Fruit fly (Drosophila melanogaster): ENCODE data around the gene CG14840.
A peak's percentile ranks its signal among the peaks of the same experiment; 100 is the strongest.

CG14840 gene

DNA sequence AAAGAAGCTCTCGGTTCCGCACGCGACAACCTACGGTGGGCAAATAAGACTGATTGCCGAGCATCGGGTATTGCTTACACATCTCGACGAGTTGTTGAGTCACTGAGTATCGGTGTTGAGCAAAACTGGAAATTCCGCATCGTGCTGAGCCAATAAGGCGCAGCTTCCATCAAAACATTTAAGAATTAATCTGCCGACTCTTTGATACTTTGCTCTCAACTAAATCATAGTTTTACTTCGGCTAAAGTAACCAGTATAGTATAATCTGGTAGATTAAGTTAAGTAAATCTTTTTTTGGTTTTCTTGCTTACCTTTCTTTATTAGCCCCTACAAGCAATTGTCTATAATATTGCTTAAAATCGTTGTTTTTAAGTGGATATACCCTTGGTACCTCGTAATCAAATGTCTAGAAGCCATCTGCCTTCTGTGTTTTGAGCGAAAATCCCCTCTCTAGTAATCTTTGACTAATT, 36.9 kb downstream of the CG14840 start, which contains the start of gene Sp212:
TSS of gene Sp212 (minus strand) at position 51 of the 470 bp plus-strand sequence.
- TF ChIP-seq lola (GFP tag; optimal IDR thresholded peaks at IDR 0.05) = no peak
- peak in 1 of 2 experiments; percentile 0 for TF ChIP-seq foxo (GFP tag; optimal IDR thresholded peaks at IDR 0.05)

- TF ChIP-seq psq (GFP tag; optimal IDR thresholded peaks at IDR 0.05) (no peak), Hr78 (GFP tag; optimal IDR thresholded peaks at IDR 0.05) (no peak), foxo (GFP tag; optimal IDR thresholded peaks at IDR 0.05) (no peak), lola (GFP tag; optimal IDR thresholded peaks at IDR 0.05) (no peak), dl (GFP tag; optimal IDR thresholded peaks at IDR 0.05; ENCODE audit: insufficient read depth in 1 of 2, partially characterized antibody in 2 of 2) (no peak), pan (optimal IDR thresholded peaks at IDR 0.05) (no peak), Rel (GFP tag; optimal IDR thresholded peaks at IDR 0.05) (no peak), Rel (tag; optimal IDR thresholded peaks at IDR 0.05) (no peak), GATAd (GFP tag; optimal IDR thresholded peaks at IDR 0.05) (no peak), brk (GFP tag; optimal IDR thresholded peaks at IDR 0.05) (no peak), Myc (optimal IDR thresholded peaks at IDR 0.05) (no peak), Jra (GFP tag; optimal IDR thresholded peaks at IDR 0.05) (no peak), Mio (GFP tag; optimal IDR thresholded peaks at IDR 0.05) (no peak), Sp1 (GFP tag; optimal IDR thresholded peaks at IDR 0.05) (no peak)
Observed at dm6 chr3R:14221484-14221883, 39.5 kb downstream of the CG14840 start, which contains the start of gene CG33109. CG33109 (minus strand) TSS chr3R:14221584.

- TF ChIP-seq OdsH (GFP tag; optimal IDR thresholded peaks at IDR 0.05) = no peak
- no peak for TF ChIP-seq Rel (GFP tag; optimal IDR thresholded peaks at IDR 0.05)
- TF ChIP-seq Rel (tag; optimal IDR thresholded peaks at IDR 0.05) = no peak
- TF ChIP-seq fru (GFP tag; optimal IDR thresholded peaks at IDR 0.05) = no peak
- no peak for TF ChIP-seq CrebA (GFP tag; optimal IDR thresholded peaks at IDR 0.05; ENCODE audit: borderline replicate concordance)
- no peak for TF ChIP-seq psq (GFP tag; optimal IDR thresholded peaks at IDR 0.05)
- no peak for TF ChIP-seq tai (GFP tag; optimal IDR thresholded peaks at IDR 0.05)
- no peak for TF ChIP-seq ey (GFP tag; optimal IDR thresholded peaks at IDR 0.05)
- no peak for TF ChIP-seq CG9705 (GFP tag; optimal IDR thresholded peaks at IDR 0.05)
- no peak for TF ChIP-seq rgr (GFP tag; optimal IDR thresholded peaks at IDR 0.05)
- TF ChIP-seq Hr78 (GFP tag; optimal IDR thresholded peaks at IDR 0.05) = no peak
- TF ChIP-seq dmrt93B (GFP tag; optimal IDR thresholded peaks at IDR 0.05) = no peak
- no peak for TF ChIP-seq usp (GFP tag; optimal IDR thresholded peaks at IDR 0.05)
- TF ChIP-seq br (GFP tag; optimal IDR thresholded peaks at IDR 0.05) = no peak
- no peak for TF ChIP-seq Jra (GFP tag; optimal IDR thresholded peaks at IDR 0.05)
- no peak for TF ChIP-seq foxo (GFP tag; optimal IDR thresholded peaks at IDR 0.05)
- TF ChIP-seq HLH106 (tag; optimal IDR thresholded peaks at IDR 0.05) = no peak
Observed at dm6 chr3R:14220105-14220504, 40.9 kb downstream of the CG14840 start, which contains the start of gene CG31326. CG31326 (minus strand) TSS chr3R:14220205.

DNA sequence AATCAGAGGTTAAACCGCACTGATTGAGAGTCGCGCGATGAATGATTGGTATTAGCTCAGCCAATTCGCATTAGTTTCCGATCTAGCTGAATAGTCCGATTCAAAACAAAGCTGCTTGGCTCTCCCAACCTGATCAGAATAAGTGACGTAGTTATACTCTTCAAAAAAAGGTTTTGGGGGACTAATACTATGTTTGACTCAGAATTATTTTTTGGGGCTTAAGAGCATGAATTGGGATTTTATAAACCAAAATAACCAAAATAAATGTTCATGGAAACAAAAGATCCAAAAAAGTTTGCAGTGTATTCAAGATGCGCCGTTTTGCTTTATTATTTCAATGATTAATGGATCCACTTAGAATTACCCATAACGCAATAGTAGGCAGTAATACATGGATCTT, 43.2 kb downstream of the CG14840 start, which contains the start of gene CG9649:
TSS of gene CG9649 (minus strand) at position 44 of the 400 bp plus-strand sequence.
- no peak for TF ChIP-seq dsf (GFP tag; optimal IDR thresholded peaks at IDR 0.05; ENCODE audit: borderline replicate concordance)
- no peak for TF ChIP-seq Dfd (GFP tag; optimal IDR thresholded peaks at IDR 0.05)
- no peak for TF ChIP-seq sv (GFP tag; optimal IDR thresholded peaks at IDR 0.05)
- no peak for TF ChIP-seq usp (GFP tag; optimal IDR thresholded peaks at IDR 0.05)
- no peak for TF ChIP-seq N (GFP tag; optimal IDR thresholded peaks at IDR 0.05)
- TF ChIP-seq foxo (GFP tag; optimal IDR thresholded peaks at IDR 0.05) = no peak
- no peak for TF ChIP-seq CrebA (GFP tag; optimal IDR thresholded peaks at IDR 0.05; ENCODE audit: borderline replicate concordance)
- TF ChIP-seq Abd-B (GFP tag; optimal IDR thresholded peaks at IDR 0.05) = no peak
- TF ChIP-seq jim (GFP tag; optimal IDR thresholded peaks at IDR 0.05) = no peak
- no peak for TF ChIP-seq tai (GFP tag; optimal IDR thresholded peaks at IDR 0.05)
- no peak for TF ChIP-seq sage (GFP tag; optimal IDR thresholded peaks at IDR 0.05)
- TF ChIP-seq br (GFP tag; optimal IDR thresholded peaks at IDR 0.05) = no peak
- TF ChIP-seq ey (GFP tag; optimal IDR thresholded peaks at IDR 0.05) = no peak
- TF ChIP-seq Myc (optimal IDR thresholded peaks at IDR 0.05) = no peak
- TF ChIP-seq Dif (GFP tag; optimal IDR thresholded peaks at IDR 0.05; ENCODE audit: partially characterized antibody) = no peak
- TF ChIP-seq Vsx2 (GFP tag; optimal IDR thresholded peaks at IDR 0.05; ENCODE audit: partially characterized antibody) = no peak
- no peak for TF ChIP-seq fru (GFP tag; optimal IDR thresholded peaks at IDR 0.05)
- TF ChIP-seq dl (GFP tag; optimal IDR thresholded peaks at IDR 0.05; ENCODE audit: insufficient read depth in 1 of 2, partially characterized antibody in 2 of 2) = no peak
- no peak for TF ChIP-seq pan (optimal IDR thresholded peaks at IDR 0.05)
- no peak for TF ChIP-seq HLH106 (tag; optimal IDR thresholded peaks at IDR 0.05)
